Fruit fly (Drosophila melanogaster) whole organism, embryonic: ENCODE results near the gene PCNA2.

Experiments
- Atf-2 ChIP-seq: fragments of 200-800 bp; sonication (Bioruptor generic); optimal IDR thresholded peaks from 2 replicates; lab custom pipeline; 2016; ENCODE audit warnings: missing biosample characterization, missing genetic modification characterization
- Bteb2 ChIP-seq: fragments of 200-800 bp; sonication (Bioruptor generic); optimal IDR thresholded peaks from 2 replicates; lab custom pipeline; 2016; ENCODE audit warnings: missing biosample characterization, missing genetic modification characterization
- CG10147 ChIP-seq: fragments of 200-800 bp; sonication (Bioruptor generic); optimal IDR thresholded peaks from 2 replicates; lab custom pipeline; 2019; ENCODE audit warnings: missing biosample characterization, mild to moderate bottlenecking, missing genetic modification characterization, moderate library complexity
- CG10321 ChIP-seq: fragments of 200-800 bp; sonication (Bioruptor generic); IDR thresholded peaks from 2 replicates; pipeline ENCODE4 v1.3.6; 2022; ENCODE audit warnings: missing biosample characterization, missing genetic modification characterization
- CG10366 ChIP-seq: fragments of 200-800 bp; sonication (Bioruptor generic); IDR thresholded peaks from 2 replicates; pipeline ENCODE4 v1.3.6; 2022; ENCODE audit warnings: missing biosample characterization, missing genetic modification characterization
- CG11093 ChIP-seq: fragments of 200-800 bp; sonication (Bioruptor generic); IDR thresholded peaks from 3 replicates; pipeline ENCODE4 v1.3.6; 2022; ENCODE audit warnings: missing biosample characterization, missing genetic modification characterization
- CG1233 ChIP-seq: fragments of 200-800 bp; sonication (Bioruptor generic); optimal IDR thresholded peaks from 4 replicates; lab custom pipeline; 2018; ENCODE audit warnings: missing biosample characterization, mild to moderate bottlenecking, missing genetic modification characterization
- CG12391 ChIP-seq: fragments of 200-800 bp; sonication (Bioruptor generic); optimal IDR thresholded peaks from 3 replicates; lab custom pipeline; 2018; ENCODE audit warnings: missing biosample characterization, mild to moderate bottlenecking, missing genetic modification characterization, moderate library complexity
- CG14860 ChIP-seq: fragments of 200-800 bp; sonication (Bioruptor generic); IDR thresholded peaks from 3 replicates; pipeline ENCODE4 v1.3.6; 2022; ENCODE audit warnings: missing biosample characterization, missing genetic modification characterization; ENCODE audit not compliant: partially characterized antibody
- CG18011 ChIP-seq: fragments of 200-800 bp; sonication (Bioruptor generic); optimal IDR thresholded peaks from 2 replicates; lab custom pipeline; 2017; ENCODE audit warnings: missing biosample characterization, missing genetic modification characterization, mild to moderate bottlenecking, moderate library complexity, missing genotype
- CG30020 ChIP-seq: fragments of 200-800 bp; optimal IDR thresholded peaks from 2 replicates; lab custom pipeline; 2019; ENCODE audit warnings: missing biosample characterization, mild to moderate bottlenecking, missing genetic modification characterization, moderate library complexity
- CG32767 ChIP-seq: fragments of 200-800 bp; sonication (Bioruptor generic); IDR thresholded peaks from 2 replicates; pipeline ENCODE4 v1.3.6; 2022; ENCODE audit warnings: missing biosample characterization, missing genetic modification characterization
- CG42726 ChIP-seq: fragments of 200-800 bp; sonication (Bioruptor generic); IDR thresholded peaks from 2 replicates; pipeline ENCODE4 v1.3.6; 2022; ENCODE audit warnings: missing biosample characterization, missing genetic modification characterization; ENCODE audit not compliant: partially characterized antibody
- CG5180 ChIP-seq: fragments of 200-800 bp; sonication (Bioruptor generic); optimal IDR thresholded peaks from 3 replicates; lab custom pipeline; 2017; ENCODE audit warnings: missing biosample characterization, missing genetic modification characterization, mild to moderate bottlenecking, moderate library complexity, missing genetic modification reagents
- CG6654 ChIP-seq: fragments of 200-800 bp; sonication (Bioruptor generic); optimal IDR thresholded peaks from 2 replicates; lab custom pipeline; 2017; ENCODE audit warnings: missing biosample characterization, mild to moderate bottlenecking, missing genetic modification characterization
- CG6791 ChIP-seq: fragments of 200-800 bp; sonication (Bioruptor generic); IDR thresholded peaks from 3 replicates; pipeline ENCODE4 v1.3.6; 2022; ENCODE audit warnings: missing biosample characterization, missing genetic modification characterization; ENCODE audit not compliant: partially characterized antibody
- CG8281 ChIP-seq: fragments of 200-800 bp; sonication (Bioruptor generic); optimal IDR thresholded peaks from 2 replicates; lab custom pipeline; 2018; ENCODE audit warnings: missing biosample characterization, mild to moderate bottlenecking, missing genetic modification characterization, moderate library complexity
- CG9215 ChIP-seq: fragments of 200-800 bp; sonication (Bioruptor generic); IDR thresholded peaks from 2 replicates; pipeline ENCODE4 v1.3.6; 2022; ENCODE audit warnings: missing biosample characterization, missing genetic modification characterization
- D ChIP-seq, 2 experiments: fragments of 200-800 bp in 1 of 2; fragments of >200 bp in 1 of 2; sonication (Bioruptor generic) in 1 of 2; optimal IDR thresholded peaks; 2 replicates in 1 of 2; 3 replicates in 1 of 2; lab custom pipeline; 2017; ENCODE audit warnings: mild to moderate bottlenecking in 1 of 2, missing biosample characterization in 1 of 2, missing genetic modification characterization in 1 of 2, missing genetic modification reagents in 1 of 2
- D19B ChIP-seq: fragments of 200-800 bp; sonication (Bioruptor generic); optimal IDR thresholded peaks from 2 replicates; lab custom pipeline; 2017; ENCODE audit warnings: missing biosample characterization, mild to moderate bottlenecking, missing genetic modification characterization
- Dref ChIP-seq: fragments of 200-800 bp; sonication (Bioruptor generic); IDR thresholded peaks from 2 replicates; pipeline ENCODE4 v1.3.6; 2022; ENCODE audit warnings: missing biosample characterization, missing genetic modification characterization
- Elba2 ChIP-seq: fragments of 200-800 bp; sonication (Bioruptor generic); optimal IDR thresholded peaks from 3 replicates; lab custom pipeline; 2016; ENCODE audit warnings: missing biosample characterization, missing genetic modification characterization
- Gsc ChIP-seq: fragments of 200-800 bp; sonication (Bioruptor generic); IDR thresholded peaks from 2 replicates; pipeline ENCODE4 v1.3.6; 2022; ENCODE audit warnings: missing biosample characterization, missing genetic modification characterization
- Gug ChIP-seq: fragments of 200-800 bp; sonication (Bioruptor generic); IDR thresholded peaks from 4 replicates; pipeline ENCODE4 v1.3.6; 2022; ENCODE audit warnings: missing biosample characterization, missing genetic modification characterization
- H15 ChIP-seq: fragments of 200-800 bp; sonication (Bioruptor generic); IDR thresholded peaks from 3 replicates; pipeline ENCODE4 v1.3.6; 2022; ENCODE audit warnings: missing biosample characterization, missing genetic modification characterization
- HHEX ChIP-seq: fragments of 200-800 bp; sonication (Bioruptor generic); optimal IDR thresholded peaks from 3 replicates; lab custom pipeline; 2017; ENCODE audit warnings: missing biosample characterization, mild to moderate bottlenecking, missing genetic modification characterization, missing genetic modification reagents
- HLH3B ChIP-seq: fragments of 200-800 bp; sonication (Bioruptor generic); IDR thresholded peaks from 2 replicates; pipeline ENCODE4 v1.3.6; 2022; ENCODE audit warnings: missing biosample characterization, missing genetic modification characterization
- HLH4C ChIP-seq: fragments of 200-800 bp; sonication (Bioruptor generic); IDR thresholded peaks from 3 replicates; pipeline ENCODE4 v1.3.6; 2022; ENCODE audit warnings: missing biosample characterization, missing genetic modification characterization; ENCODE audit not compliant: partially characterized antibody
- Hand ChIP-seq: fragments of 200-800 bp; sonication (Bioruptor generic); optimal IDR thresholded peaks from 2 replicates; lab custom pipeline; 2017; ENCODE audit warnings: mild to moderate bottlenecking, missing biosample characterization, missing genetic modification reagents, missing genetic modification characterization
- Hsf ChIP-seq: fragments of 200-800 bp; sonication (Bioruptor generic); optimal IDR thresholded peaks from 3 replicates; lab custom pipeline; 2016; ENCODE audit warnings: missing biosample characterization, missing genetic modification characterization
- Mes4 ChIP-seq: fragments of 200-800 bp; sonication (Bioruptor generic); optimal IDR thresholded peaks from 2 replicates; lab custom pipeline; 2016; ENCODE audit warnings: missing biosample characterization, missing genetic modification characterization
- Nf-YC ChIP-seq: fragments of 200-800 bp; optimal IDR thresholded peaks from 3 replicates; lab custom pipeline; 2019; ENCODE audit warnings: missing biosample characterization, mild to moderate bottlenecking, missing genetic modification characterization, moderate library complexity
- Poxn ChIP-seq: fragments of 200-800 bp; sonication (Bioruptor generic); IDR thresholded peaks from 2 replicates; pipeline ENCODE4 v1.3.6; 2022; ENCODE audit warnings: missing biosample characterization, missing genetic modification characterization
- Ravus ChIP-seq: fragments of 200-800 bp; sonication (Bioruptor generic); IDR thresholded peaks from 2 replicates; pipeline ENCODE4 v1.3.6; 2022; ENCODE audit warnings: missing biosample characterization, missing genetic modification characterization
- Sry-β ChIP-seq: fragments of 200-800 bp; sonication (Bioruptor generic); optimal IDR thresholded peaks from 2 replicates; lab custom pipeline; 2018; ENCODE audit warnings: missing biosample characterization, mild to moderate bottlenecking, missing genetic modification characterization, moderate library complexity
- bbx ChIP-seq: fragments of 200-800 bp; sonication (Bioruptor generic); IDR thresholded peaks from 2 replicates; pipeline ENCODE4 v1.3.6; 2022; ENCODE audit warnings: missing biosample characterization, missing genetic modification characterization; ENCODE audit not compliant: partially characterized antibody
- bigmax ChIP-seq: fragments of 200-800 bp; sonication (Bioruptor generic); optimal IDR thresholded peaks from 2 replicates; lab custom pipeline; 2018; ENCODE audit warnings: missing biosample characterization, mild to moderate bottlenecking, missing genetic modification characterization
- dmrt11E ChIP-seq: fragments of 200-800 bp; sonication (Bioruptor generic); optimal IDR thresholded peaks from 3 replicates; lab custom pipeline; 2018; ENCODE audit warnings: missing biosample characterization, mild to moderate bottlenecking, missing genetic modification characterization, moderate library complexity
- fd102C ChIP-seq: fragments of 200-800 bp; sonication (Bioruptor generic); optimal IDR thresholded peaks from 2 replicates; lab custom pipeline; 2018; ENCODE audit warnings: missing biosample characterization, mild to moderate bottlenecking, missing genetic modification characterization, moderate library complexity
- fd3F ChIP-seq: fragments of 200-800 bp; sonication (Bioruptor generic); optimal IDR thresholded peaks from 2 replicates; lab custom pipeline; 2018; ENCODE audit warnings: missing biosample characterization, mild to moderate bottlenecking, missing genetic modification characterization, moderate library complexity
- fru ChIP-seq: fragments of >200 bp; optimal IDR thresholded peaks from 2 replicates; lab custom pipeline; 2017
- h ChIP-seq: fragments of >200 bp; optimal IDR thresholded peaks from 2 replicates; lab custom pipeline; 2017
- jing ChIP-seq: fragments of 200-800 bp; sonication (Bioruptor generic); optimal IDR thresholded peaks from 2 replicates; lab custom pipeline; 2018; ENCODE audit warnings: missing biosample characterization, mild to moderate bottlenecking, missing genetic modification characterization
- kni ChIP-seq: fragments of 200-800 bp; sonication (Bioruptor generic); optimal IDR thresholded peaks from 3 replicates; lab custom pipeline; 2017; ENCODE audit warnings: mild to moderate bottlenecking, missing biosample characterization, missing genetic modification reagents, missing genetic modification characterization
- maf-S ChIP-seq: fragments of 200-800 bp; sonication (Bioruptor generic); optimal IDR thresholded peaks from 2 replicates; lab custom pipeline; 2016; ENCODE audit warnings: missing biosample characterization, missing genetic modification characterization
- pho ChIP-seq: fragments of 200-800 bp; sonication (Bioruptor generic); optimal IDR thresholded peaks from 2 replicates; lab custom pipeline; 2016; ENCODE audit warnings: missing biosample characterization, missing genetic modification characterization
- pzg ChIP-seq: fragments of 200-800 bp; sonication (Bioruptor generic); optimal IDR thresholded peaks from 3 replicates; lab custom pipeline; 2018; ENCODE audit warnings: missing biosample characterization, mild to moderate bottlenecking, missing genetic modification characterization, moderate library complexity
- seq ChIP-seq: fragments of 200-800 bp; sonication (Bioruptor generic); IDR thresholded peaks from 2 replicates; pipeline ENCODE4 v1.3.6; 2022; ENCODE audit warnings: missing biosample characterization, missing genetic modification characterization
- tio ChIP-seq: fragments of 200-800 bp; sonication (Bioruptor generic); optimal IDR thresholded peaks from 2 replicates; lab custom pipeline; 2017; ENCODE audit warnings: missing biosample characterization, missing genetic modification characterization, inconsistent platforms

Gene PCNA2

dm6 chr2L:19575626-19576298 lies 8.0 kb downstream of the PCNA2 start (continued):
- TF ChIP-seq CG10147 (GFP tag; lab: Kevin White, UChicago) (peak; percentile 94), Hand (GFP tag; lab: Kevin White, UChicago) (peak; percentile 85), CG10321 (GFP tag; lab: Robert Waterston, UW) (peak; percentile 48), CG5180 (peak; percentile 84), fd3F (GFP tag; lab: Kevin White, UChicago) (peak; percentile 94), Sry-β (GFP tag; lab: Kevin White, UChicago) (peak; percentile 52), Mes4 (GFP tag; lab: Kevin White, UChicago) (peak; percentile 93), jing (GFP tag; lab: Kevin White, UChicago) (peak; percentile 96), Poxn (GFP tag; lab: Robert Waterston, UW) (peak; percentile 84), pzg (GFP tag; lab: Kevin White, UChicago) (peak; percentile 17), H15 (GFP tag; lab: Robert Waterston, UW) (peak; percentile 90), HLH4C (no peak), pho (GFP tag; lab: Kevin White, UChicago) (peak; percentile 98), CG10366 (GFP tag; lab: Robert Waterston, UW) (peak; percentile 93), CG11093 (GFP tag; lab: Robert Waterston, UW) (peak; percentile 94), bbx (GFP tag; lab: Robert Waterston, UW) (peak; percentile 32; the same call in 1 of the 2 replicates), CG42726 (GFP tag; lab: Robert Waterston, UW) (no peak; the same call in 1 of the 2 replicates), Ravus (peak; percentile 87), seq (GFP tag; lab: Robert Waterston, UW) (peak; percentile 95), CG8281 (peak; percentile 79), D19B (GFP tag; lab: Kevin White, UChicago) (peak; percentile 92), CG32767 (GFP tag; lab: Robert Waterston, UW) (peak; percentile 59; the same call in 1 of the 2 replicates), kni (GFP tag; lab: Kevin White, UChicago) (peak; percentile 95), HLH3B (GFP tag; lab: Robert Waterston, UW) (peak; percentile 92), CG12391 (tag; lab: Kevin White, UChicago) (peak; percentile 97), HHEX (GFP tag; lab: Kevin White, UChicago) (peak; percentile 96), CG30020 (peak; percentile 86), maf-S (GFP tag; lab: Kevin White, UChicago) (peak; percentile 97), fru (lab: Kevin White, UChicago) (no peak), bigmax (GFP tag; lab: Kevin White, UChicago) (peak; percentile 26), Hsf (GFP tag; lab: Kevin White, UChicago) (peak; percentile 98), Dref (peak; percentile 38; the same call in 1 of the 2 replicates), Nf-YC (tag; lab: Kevin White, UChicago) (peak; percentile 89), fd102C (GFP tag; lab: Kevin White, UChicago) (peak; percentile 59), CG14860 (GFP tag; lab: Robert Waterston, UW) (no peak), Gsc (GFP tag; lab: Robert Waterston, UW) (no peak), CG9215 (GFP tag; lab: Robert Waterston, UW) (peak; percentile 95), Elba2 (GFP tag; lab: Kevin White, UChicago) (peak; percentile 71), Gug (GFP tag; lab: Robert Waterston, UW) (peak; percentile 97), Bteb2 (GFP tag; lab: Kevin White, UChicago) (peak; percentile 97), tio (GFP tag; lab: Kevin White, UChicago) (peak; percentile 97), CG6654 (GFP tag; lab: Kevin White, UChicago) (peak; percentile 89), CG1233 (GFP tag; lab: Kevin White, UChicago) (peak; percentile 96), CG6791 (GFP tag; lab: Robert Waterston, UW) (0 out of 3 replicates have a peak, but pooled peaks have one; percentile 14), Atf-2 (GFP tag; lab: Kevin White, UChicago) (peak; percentile 97), h (lab: Kevin White, UChicago) (no peak), D (optimal IDR thresholded peaks at IDR 0.05; lab: Kevin White, UChicago) (peak; percentile 69), D (GFP tag; optimal IDR thresholded peaks at IDR 0.05; lab: Kevin White, UChicago) (peak; percentile 92), dmrt11E (peak; percentile 95), CG18011 (GFP tag; lab: Kevin White, UChicago) (peak; percentile 88)
